Worm (Caenorhabditis elegans) whole organism, young adult: ENCODE results near the gene chil-12.
"Not testable (repeated sequence)": the region's sequence is repeated elsewhere in the genome, so short reads cannot be mapped to it uniquely, and the experiment has no call there.

ENCODE experiments used
- D2030.7 ChIP-seq: fragments of 200-800 bp; sonication (Bioruptor generic); IDR thresholded peaks from 2 replicates; pipeline ENCODE4 v1.3.6; 2022; ENCODE audit warnings: missing genetic modification reagents, missing genetic modification characterization, missing compliant biosample characterization
- F55B11.4 ChIP-seq: sonication (generic microtip); optimal IDR thresholded peaks from 2 replicates; lab custom pipeline; 2016; ENCODE audit warnings: missing compliant biosample characterization, missing genetic modification characterization, borderline replicate concordance; ENCODE audit not compliant: insufficient read depth
- K12H6.12 ChIP-seq: fragments of 200-800 bp; sonication (Bioruptor generic); optimal IDR thresholded peaks from 2 replicates; lab custom pipeline; 2018; ENCODE audit warnings: mild to moderate bottlenecking, missing genetic modification characterization, missing compliant biosample characterization
- cebp-1 ChIP-seq, 2 experiments: fragments of 200-800 bp in 1 of 2; sonication (Bioruptor generic) in 1 of 2; sonication (generic microtip) in 1 of 2; IDR thresholded peaks in 1 of 2; optimal IDR thresholded peaks in 1 of 2; 2 replicates each; pipeline versions ENCODE4 v1.3.6 to Lab custom; 2017 to 2022; ENCODE audit warnings: missing compliant biosample characterization in 2 of 2, missing genetic modification characterization in 2 of 2, mild to moderate bottlenecking in 1 of 2, missing genetic modification reagents in 1 of 2, moderate library complexity in 1 of 2
- ceh-40 ChIP-seq: fragments of 200-800 bp; sonication (Bioruptor generic); IDR thresholded peaks from 2 replicates; pipeline ENCODE4 v1.3.6; 2022; ENCODE audit warnings: missing genetic modification characterization, missing compliant biosample characterization
- efl-1 ChIP-seq: fragments of 150-350 bp; optimal IDR thresholded peaks from 2 replicates; lab custom pipeline; 2014; ENCODE audit warnings: missing biosample characterization, missing genetic modification reagents, missing genetic modification characterization
- egl-44 ChIP-seq: fragments of 200-800 bp; sonication (Bioruptor generic); IDR thresholded peaks from 2 replicates; pipeline ENCODE4 v1.3.6; 2022; ENCODE audit warnings: missing genetic modification reagents, missing genetic modification characterization, missing compliant biosample characterization
- fkh-3 ChIP-seq: sonication (generic microtip); optimal IDR thresholded peaks from 2 replicates; lab custom pipeline; 2016; ENCODE audit warnings: mild to moderate bottlenecking, missing genetic modification characterization, missing compliant biosample characterization
- hlh-26 ChIP-seq: fragments of 200-800 bp; sonication (Bioruptor generic); conservative IDR thresholded peaks from 2 replicates; pipeline ENCODE4 v1.3.6; 2022; ENCODE audit warnings: missing genetic modification reagents, missing genetic modification characterization, missing compliant biosample characterization
- lir-1 ChIP-seq: fragments of 200-800 bp; sonication (Bioruptor generic); conservative IDR thresholded peaks from 2 replicates; pipeline ENCODE4 v1.3.6; 2022; ENCODE audit warnings: missing genetic modification reagents, missing genetic modification characterization, missing compliant biosample characterization
- mcd-1 ChIP-seq: fragments of 200-800 bp; sonication (Bioruptor generic); IDR thresholded peaks from 2 replicates; pipeline ENCODE4 v1.3.6; 2022; ENCODE audit warnings: missing genetic modification reagents, missing genetic modification characterization, missing compliant biosample characterization
- snpc-4 ChIP-seq, 5 experiments: fragments of 150-350 bp in 1 of 5; sonication (generic microtip) in 4 of 5; optimal IDR thresholded peaks; 2 replicates each; lab custom pipeline; 2014 to 2018; ENCODE audit warnings: missing genetic modification characterization in 5 of 5, missing biosample characterization in 3 of 5, antibody characterized with exemption in 2 of 5, mild to moderate bottlenecking in 2 of 5, missing compliant biosample characterization in 2 of 5, missing genotype in 2 of 5, moderate library complexity in 2 of 5, missing genetic modification reagents in 1 of 5
- sptf-2 ChIP-seq: fragments of 200-800 bp; sonication (Bioruptor generic); optimal IDR thresholded peaks from 2 replicates; lab custom pipeline; 2018; ENCODE audit warnings: mild to moderate bottlenecking, missing genetic modification characterization, missing compliant biosample characterization

DNA sequence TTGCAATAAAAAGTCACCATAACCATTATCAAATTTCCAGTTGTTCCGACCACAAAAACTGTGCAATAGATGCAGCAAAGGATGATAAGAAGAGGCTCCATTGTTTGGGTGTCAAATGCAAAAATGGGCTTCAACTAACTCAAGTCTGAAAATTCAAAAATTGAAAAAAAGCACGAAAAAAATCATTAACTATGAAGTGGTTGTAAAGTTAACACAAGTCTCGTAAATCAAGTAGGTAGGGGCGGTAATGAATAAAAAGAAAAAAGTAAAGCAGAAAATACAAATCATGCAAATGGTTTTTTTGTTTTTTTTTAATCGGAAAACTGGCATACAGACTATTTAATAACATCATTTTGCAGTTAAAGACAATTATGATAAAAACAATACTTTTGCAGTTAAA is 15.3 kb downstream of the chil-12 start, which contains the start of gene srsx-39:
- TF ChIP-seq sptf-2; snpc-4 (GFP tag; optimal IDR thresholded peaks at IDR 0.05; lab: Kevin White, UChicago); snpc-4 (tag; optimal IDR thresholded peaks at IDR 0.05; lab: Kevin White, UChicago); fkh-3 (tag; lab: Kevin White, UChicago); efl-1 (GFP tag; lab: Kevin White, UChicago); hlh-26 (GFP tag; lab: Robert Waterston, UW); K12H6.12 (tag; lab: Kevin White, UChicago); D2030.7 (GFP tag; lab: Robert Waterston, UW); egl-44 (GFP tag; lab: Robert Waterston, UW); F55B11.4; mcd-1 (GFP tag; lab: Robert Waterston, UW); lir-1 (GFP tag; lab: Robert Waterston, UW); cebp-1 (GFP tag; IDR thresholded peaks at IDR 0.05; lab: Robert Waterston, UW); cebp-1 (tag; optimal IDR thresholded peaks at IDR 0.05; lab: Kevin White, UChicago); ceh-40 (GFP tag; lab: Robert Waterston, UW): not testable (repeated sequence)
